Fruit fly (Drosophila melanogaster): ENCODE results near the gene CG31102.

DNA sequence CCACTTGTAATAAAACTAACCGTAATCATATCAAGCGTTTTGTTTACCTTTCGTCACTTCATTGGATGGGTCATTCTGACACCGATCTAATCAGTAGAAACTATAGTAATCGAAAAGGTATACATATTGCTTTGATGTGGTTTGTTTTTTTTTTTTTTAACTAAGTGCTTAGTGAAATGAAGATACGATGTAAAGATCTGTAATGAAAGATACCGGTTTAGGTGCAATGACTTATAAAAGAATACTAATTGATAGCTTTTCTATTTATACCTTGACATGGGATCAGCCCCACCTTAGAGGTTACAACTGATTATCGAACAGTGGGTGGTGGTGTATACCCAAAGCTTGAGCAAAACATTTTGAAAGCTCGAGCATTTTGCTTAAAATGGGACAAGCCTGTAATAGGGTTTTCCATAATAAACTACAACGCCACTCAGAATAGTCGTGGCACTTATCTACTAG, 12.2 kb downstream of the CG31102 start, which contains the start of gene CG31300:
- TF ChIP-seq kay (GFP tag; ENCODE audit: borderline replicate concordance) (no peak), CG5204 (GFP tag; optimal IDR thresholded peaks at IDR 0.05) (no peak), CG11617 (GFP tag; optimal IDR thresholded peaks at IDR 0.05) (no peak), Hr96 (GFP tag; optimal IDR thresholded peaks at IDR 0.05) (no peak), CG1620 (GFP tag; optimal IDR thresholded peaks at IDR 0.05) (no peak)
